Fruit fly (Drosophila melanogaster): Measurements from ENCODE around the gene CG3078.

Gene CG3078

dm6 chrX:2245931-2246330 lies 13.7 kb downstream of the CG3078 start, which contains the start of gene Or2a:
Gene Or2a, plus strand, starts transcription at chrX:2246231.
- TF ChIP-seq CrebA (GFP tag; optimal IDR thresholded peaks at IDR 0.05; ENCODE audit: borderline replicate concordance) = no peak
- TF ChIP-seq tai (GFP tag; optimal IDR thresholded peaks at IDR 0.05) = no peak
- no peak for TF ChIP-seq pan (optimal IDR thresholded peaks at IDR 0.05)
- TF ChIP-seq Hr78 (GFP tag; optimal IDR thresholded peaks at IDR 0.05) = no peak
- TF ChIP-seq CG32264 (GFP tag; optimal IDR thresholded peaks at IDR 0.05) = no peak
- no peak for TF ChIP-seq brk (GFP tag; optimal IDR thresholded peaks at IDR 0.05)
- no peak for TF ChIP-seq dsf (GFP tag; optimal IDR thresholded peaks at IDR 0.05; ENCODE audit: borderline replicate concordance)
- no peak for TF ChIP-seq jim (GFP tag; optimal IDR thresholded peaks at IDR 0.05)
- TF ChIP-seq Dfd (GFP tag; optimal IDR thresholded peaks at IDR 0.05) = no peak
- TF ChIP-seq Rel (GFP tag; optimal IDR thresholded peaks at IDR 0.05) = no peak
- TF ChIP-seq Rel (tag; optimal IDR thresholded peaks at IDR 0.05) = no peak
- no peak for TF ChIP-seq sage (GFP tag; optimal IDR thresholded peaks at IDR 0.05)
- no peak for TF ChIP-seq dmrt93B (GFP tag; optimal IDR thresholded peaks at IDR 0.05)
- TF ChIP-seq ey (GFP tag; optimal IDR thresholded peaks at IDR 0.05) = no peak
- TF ChIP-seq Hr83 (GFP tag; optimal IDR thresholded peaks at IDR 0.05; ENCODE audit: poor library complexity, severe bottlenecking) = no peak
- no peak for TF ChIP-seq sv (GFP tag; optimal IDR thresholded peaks at IDR 0.05)
- no peak for TF ChIP-seq Myc (optimal IDR thresholded peaks at IDR 0.05)

- TF ChIP-seq Hnf4 (GFP tag; optimal IDR thresholded peaks at IDR 0.05) (no peak), jim (GFP tag; optimal IDR thresholded peaks at IDR 0.05) (no peak), Sp1 (GFP tag; optimal IDR thresholded peaks at IDR 0.05) (no peak), fru (GFP tag; optimal IDR thresholded peaks at IDR 0.05) (no peak), woc (GFP tag; optimal IDR thresholded peaks at IDR 0.05) (no peak), usp (GFP tag; optimal IDR thresholded peaks at IDR 0.05) (no peak), Vsx2 (GFP tag; optimal IDR thresholded peaks at IDR 0.05; ENCODE audit: partially characterized antibody) (no peak)
These were observed 14.9 kb downstream of the CG3078 start for dm6 chrX:2244753-2245152.

dm6 chrX:2242897-2243296 lies 16.8 kb downstream of the CG3078 start:
- TF ChIP-seq Dfd (GFP tag; optimal IDR thresholded peaks at IDR 0.05) = peak; percentile 99
- no peak for TF ChIP-seq CG32264 (GFP tag; optimal IDR thresholded peaks at IDR 0.05)

dm6 chrX:2241842-2242241 lies 17.8 kb downstream of the CG3078 start, which contains the start of gene kz:
Gene kz, minus strand, starts transcription at chrX:2242035.
- peak; percentile 61 for TF ChIP-seq Myc (optimal IDR thresholded peaks at IDR 0.05)
- TF ChIP-seq Sp1 (GFP tag; optimal IDR thresholded peaks at IDR 0.05) = no peak
- no peak for TF ChIP-seq rgr (GFP tag; optimal IDR thresholded peaks at IDR 0.05)
- TF ChIP-seq brk (GFP tag; optimal IDR thresholded peaks at IDR 0.05) = no peak

dm6 chrX:2225138-2225537 lies 34.5 kb downstream of the CG3078 start, which contains the start of gene pcx:
Gene pcx, plus strand, starts transcription at chrX:2225296.
- TF ChIP-seq psq (GFP tag; optimal IDR thresholded peaks at IDR 0.05) (no peak), Dif (GFP tag; optimal IDR thresholded peaks at IDR 0.05; ENCODE audit: partially characterized antibody) (peak; percentile 43), Mio (GFP tag; optimal IDR thresholded peaks at IDR 0.05) (no peak)

dm6 chrX:2223454-2223853 lies 36.2 kb downstream of the CG3078 start, which contains the start of gene CG14052:
Gene CG14052, plus strand, starts transcription at chrX:2223754.
- TF ChIP-seq dmrt93B (GFP tag; optimal IDR thresholded peaks at IDR 0.05) (no peak), CG9705 (GFP tag; optimal IDR thresholded peaks at IDR 0.05) (no peak), brk (GFP tag; optimal IDR thresholded peaks at IDR 0.05) (no peak), Abd-B (GFP tag; optimal IDR thresholded peaks at IDR 0.05) (no peak), ey (GFP tag; optimal IDR thresholded peaks at IDR 0.05) (no peak), Hr78 (GFP tag; optimal IDR thresholded peaks at IDR 0.05) (no peak), OdsH (GFP tag; optimal IDR thresholded peaks at IDR 0.05) (no peak), tai (GFP tag; optimal IDR thresholded peaks at IDR 0.05) (no peak), Vsx2 (GFP tag; optimal IDR thresholded peaks at IDR 0.05; ENCODE audit: partially characterized antibody) (no peak), h (GFP tag; optimal IDR thresholded peaks at IDR 0.05) (no peak)

Measured in whole organism, wandering third instar larva.